Fruit fly (Drosophila melanogaster) whole organism, embryonic: Measurements from ENCODE around the gene Pde9.

Experiments
- CG12744 ChIP-seq: fragments of 200-800 bp; sonication (Bioruptor generic); optimal IDR thresholded peaks from 2 replicates; lab custom pipeline; 2016; ENCODE audit warnings: missing biosample characterization, missing genetic modification characterization
- CG12769 ChIP-seq: fragments of 200-800 bp; sonication (Bioruptor generic); optimal IDR thresholded peaks from 2 replicates; lab custom pipeline; 2019; ENCODE audit warnings: missing biosample characterization, mild to moderate bottlenecking, missing genetic modification characterization, moderate library complexity
- CG13287 ChIP-seq: fragments of 200-800 bp; sonication (Bioruptor generic); IDR thresholded peaks from 2 replicates; pipeline ENCODE4 v1.3.6; 2022; ENCODE audit warnings: missing biosample characterization, missing genetic modification characterization; ENCODE audit not compliant: partially characterized antibody
- CG13624 ChIP-seq: fragments of 200-800 bp; sonication (Bioruptor generic); optimal IDR thresholded peaks from 2 replicates; lab custom pipeline; 2016; ENCODE audit warnings: missing biosample characterization, missing genetic modification characterization
- CG14710 ChIP-seq: fragments of 200-800 bp; sonication (Bioruptor generic); optimal IDR thresholded peaks from 3 replicates; lab custom pipeline; 2019; ENCODE audit warnings: missing biosample characterization, mild to moderate bottlenecking, missing genetic modification characterization, moderate library complexity
- CG15073 ChIP-seq: fragments of 200-800 bp; sonication (Bioruptor generic); optimal IDR thresholded peaks from 2 replicates; lab custom pipeline; 2016; ENCODE audit warnings: missing biosample characterization, missing genetic modification characterization
- CG17186 ChIP-seq: fragments of 200-800 bp; sonication (Bioruptor generic); optimal IDR thresholded peaks from 3 replicates; lab custom pipeline; 2017; ENCODE audit warnings: missing biosample characterization, missing genetic modification reagents, missing genetic modification characterization
- CG17612 ChIP-seq: fragments of 200-800 bp; sonication (Bioruptor generic); IDR thresholded peaks from 2 replicates; pipeline ENCODE4 v1.3.6; 2022; ENCODE audit warnings: missing biosample characterization, missing genetic modification characterization
- CG2202 ChIP-seq: fragments of 200-800 bp; sonication (Bioruptor generic); optimal IDR thresholded peaks from 2 replicates; lab custom pipeline; 2018; ENCODE audit warnings: missing biosample characterization, mild to moderate bottlenecking, missing genetic modification characterization
- CG30020 ChIP-seq: fragments of 200-800 bp; optimal IDR thresholded peaks from 2 replicates; lab custom pipeline; 2019; ENCODE audit warnings: missing biosample characterization, mild to moderate bottlenecking, missing genetic modification characterization, moderate library complexity
- CG4360 ChIP-seq: fragments of 200-800 bp; sonication (Bioruptor generic); IDR thresholded peaks from 2 replicates; pipeline ENCODE4 v1.3.6; 2022; ENCODE audit warnings: missing biosample characterization, missing genetic modification characterization
- CG4617 ChIP-seq: fragments of 200-800 bp; sonication (Bioruptor generic); optimal IDR thresholded peaks from 3 replicates; lab custom pipeline; 2016; ENCODE audit warnings: missing biosample characterization, missing genetic modification characterization, borderline replicate concordance
- CG4820 ChIP-seq: fragments of 200-800 bp; sonication (Bioruptor generic); optimal IDR thresholded peaks from 3 replicates; lab custom pipeline; 2016; ENCODE audit warnings: missing biosample characterization, missing genetic modification characterization
- CG4854 ChIP-seq: fragments of 200-800 bp; sonication (Bioruptor generic); optimal IDR thresholded peaks from 2 replicates; lab custom pipeline; 2016; ENCODE audit warnings: missing biosample characterization, missing genetic modification characterization, inconsistent platforms
- CG6175 ChIP-seq: fragments of 200-800 bp; sonication (Bioruptor generic); IDR thresholded peaks from 3 replicates; pipeline ENCODE4 v1.3.6; 2022; ENCODE audit warnings: missing biosample characterization, missing genetic modification characterization
- CG9437 ChIP-seq: fragments of 200-800 bp; sonication (Bioruptor generic); optimal IDR thresholded peaks from 2 replicates; lab custom pipeline; 2018; ENCODE audit warnings: missing biosample characterization, mild to moderate bottlenecking, missing genetic modification characterization
- CoRest ChIP-seq: fragments of 200-800 bp; sonication (Bioruptor generic); optimal IDR thresholded peaks from 3 replicates; lab custom pipeline; 2018; ENCODE audit warnings: missing biosample characterization, mild to moderate bottlenecking, missing genetic modification characterization, moderate library complexity
- Dip3 ChIP-seq: fragments of 200-800 bp; sonication (Bioruptor generic); optimal IDR thresholded peaks from 3 replicates; lab custom pipeline; 2016; ENCODE audit warnings: missing biosample characterization, missing genetic modification characterization
- Doc3 ChIP-seq: fragments of 200-800 bp; sonication (Bioruptor generic); IDR thresholded peaks from 3 replicates; pipeline ENCODE4 v1.3.6; 2022; ENCODE audit warnings: missing biosample characterization, missing genetic modification characterization; ENCODE audit not compliant: partially characterized antibody
- HLHmδ ChIP-seq: fragments of 200-800 bp; sonication (Bioruptor generic); optimal IDR thresholded peaks from 2 replicates; lab custom pipeline; 2018; ENCODE audit warnings: missing biosample characterization, mild to moderate bottlenecking, missing genetic modification characterization, moderate library complexity
- Hand ChIP-seq: fragments of 200-800 bp; sonication (Bioruptor generic); optimal IDR thresholded peaks from 2 replicates; lab custom pipeline; 2017; ENCODE audit warnings: mild to moderate bottlenecking, missing biosample characterization, missing genetic modification reagents, missing genetic modification characterization
- Hey ChIP-seq: fragments of 200-800 bp; sonication (Bioruptor generic); optimal IDR thresholded peaks from 3 replicates; lab custom pipeline; 2018; ENCODE audit warnings: missing biosample characterization, mild to moderate bottlenecking, missing genetic modification characterization
- Hsf ChIP-seq: fragments of 200-800 bp; sonication (Bioruptor generic); optimal IDR thresholded peaks from 3 replicates; lab custom pipeline; 2016; ENCODE audit warnings: missing biosample characterization, missing genetic modification characterization
- Mad ChIP-seq: fragments of 200-800 bp; sonication (Bioruptor generic); optimal IDR thresholded peaks from 2 replicates; lab custom pipeline; 2016; ENCODE audit warnings: missing biosample characterization, missing genetic modification characterization
- Meics ChIP-seq: fragments of 200-800 bp; sonication (Bioruptor generic); optimal IDR thresholded peaks from 2 replicates; lab custom pipeline; 2017; ENCODE audit warnings: missing biosample characterization, mild to moderate bottlenecking, missing genetic modification characterization
- Myb ChIP-seq: fragments of 200-800 bp; sonication (Bioruptor generic); optimal IDR thresholded peaks from 2 replicates; lab custom pipeline; 2016; ENCODE audit warnings: missing biosample characterization, missing genetic modification characterization
- NK7.1 ChIP-seq: fragments of 200-800 bp; sonication (Bioruptor generic); optimal IDR thresholded peaks from 3 replicates; lab custom pipeline; 2016; ENCODE audit warnings: missing biosample characterization, missing genetic modification characterization
- Opbp ChIP-seq: fragments of 200-800 bp; sonication (Bioruptor generic); IDR thresholded peaks from 3 replicates; pipeline ENCODE4 v1.3.6; 2022; ENCODE audit warnings: missing biosample characterization, missing genetic modification characterization; ENCODE audit not compliant: partially characterized antibody
- Usf ChIP-seq: fragments of 200-800 bp; sonication (Bioruptor generic); optimal IDR thresholded peaks from 2 replicates; lab custom pipeline; 2017; ENCODE audit warnings: missing genotype, missing biosample characterization, missing genetic modification characterization
- Vsx1 ChIP-seq: fragments of 200-800 bp; sonication (Bioruptor generic); optimal IDR thresholded peaks from 2 replicates; lab custom pipeline; 2017; ENCODE audit warnings: missing biosample characterization, mild to moderate bottlenecking, missing genetic modification characterization, missing genetic modification reagents
- ato ChIP-seq: fragments of 200-800 bp; sonication (Bioruptor generic); IDR thresholded peaks from 2 replicates; pipeline ENCODE4 v1.3.6; 2022; ENCODE audit warnings: missing biosample characterization, missing genetic modification characterization; ENCODE audit not compliant: partially characterized antibody
- az2 ChIP-seq: fragments of 200-800 bp; sonication (Bioruptor generic); optimal IDR thresholded peaks from 3 replicates; lab custom pipeline; 2016; ENCODE audit warnings: missing biosample characterization, missing genetic modification characterization
- bigmax ChIP-seq: fragments of 200-800 bp; sonication (Bioruptor generic); optimal IDR thresholded peaks from 2 replicates; lab custom pipeline; 2018; ENCODE audit warnings: missing biosample characterization, mild to moderate bottlenecking, missing genetic modification characterization
- chn ChIP-seq: fragments of 200-800 bp; sonication (Bioruptor generic); optimal IDR thresholded peaks from 2 replicates; lab custom pipeline; 2016; ENCODE audit warnings: missing biosample characterization, missing genetic modification characterization
- gem ChIP-seq: fragments of 200-800 bp; sonication (Bioruptor generic); optimal IDR thresholded peaks from 2 replicates; lab custom pipeline; 2019; ENCODE audit warnings: missing biosample characterization, mild to moderate bottlenecking, missing genetic modification characterization, moderate library complexity
- gfzf ChIP-seq: fragments of 200-800 bp; sonication (Bioruptor generic); optimal IDR thresholded peaks from 2 replicates; lab custom pipeline; 2016; ENCODE audit warnings: missing biosample characterization, mild to moderate bottlenecking, missing genetic modification characterization, moderate library complexity
- hb ChIP-seq: fragments of 200-800 bp; sonication (Bioruptor generic); IDR thresholded peaks from 3 replicates; pipeline ENCODE4 v1.3.6; 2022; ENCODE audit warnings: missing biosample characterization, missing genetic modification characterization; ENCODE audit not compliant: partially characterized antibody
- inv ChIP-seq: fragments of 200-800 bp; sonication (Bioruptor generic); IDR thresholded peaks from 2 replicates; pipeline ENCODE4 v1.3.6; 2022; ENCODE audit warnings: missing biosample characterization, missing genetic modification characterization; ENCODE audit not compliant: partially characterized antibody
- nerfin-1 ChIP-seq: fragments of 200-800 bp; sonication (Bioruptor generic); optimal IDR thresholded peaks from 3 replicates; lab custom pipeline; 2019; ENCODE audit warnings: missing biosample characterization, mild to moderate bottlenecking, missing genetic modification characterization, moderate library complexity
- pita ChIP-seq: fragments of 200-800 bp; sonication (Bioruptor generic); optimal IDR thresholded peaks from 2 replicates; lab custom pipeline; 2017; ENCODE audit warnings: missing biosample characterization, mild to moderate bottlenecking, missing genetic modification characterization
- row ChIP-seq: fragments of 200-800 bp; sonication (Bioruptor generic); IDR thresholded peaks from 3 replicates; pipeline ENCODE4 v1.3.6; 2022; ENCODE audit warnings: missing biosample characterization, missing genetic modification characterization
- sim ChIP-seq: fragments of 200-800 bp; sonication (Bioruptor generic); IDR thresholded peaks from 2 replicates; pipeline ENCODE4 v1.3.6; 2022; ENCODE audit warnings: missing biosample characterization, missing genetic modification characterization
- slbo ChIP-seq: fragments of 200-800 bp; sonication (Bioruptor generic); IDR thresholded peaks from 2 replicates; pipeline ENCODE4 v1.3.6; 2022; ENCODE audit warnings: missing biosample characterization, missing genetic modification characterization
- so ChIP-seq: fragments of 200-800 bp; sonication (Bioruptor generic); IDR thresholded peaks from 3 replicates; pipeline ENCODE4 v1.3.6; 2022; ENCODE audit warnings: missing biosample characterization, missing genetic modification characterization
- sug ChIP-seq: fragments of 200-800 bp; optimal IDR thresholded peaks from 2 replicates; lab custom pipeline; 2019; ENCODE audit warnings: missing biosample characterization, mild to moderate bottlenecking, missing genetic modification characterization, moderate library complexity
- ttk ChIP-seq: fragments of 200-800 bp; sonication (Bioruptor generic); IDR thresholded peaks from 2 replicates; pipeline ENCODE4 v2.1.2; 2022; ENCODE audit warnings: missing biosample characterization, missing genetic modification characterization
- vvl ChIP-seq: fragments of 200-800 bp; sonication (Bioruptor generic); IDR thresholded peaks from 2 replicates; pipeline ENCODE4 v1.3.6; 2022; ENCODE audit warnings: missing biosample characterization, missing genetic modification characterization
- z ChIP-seq: fragments of 200-800 bp; sonication (Bioruptor generic); IDR thresholded peaks from 3 replicates; pipeline ENCODE4 v1.3.6; 2022; ENCODE audit warnings: missing biosample characterization, missing genetic modification characterization
- zfh2 ChIP-seq: fragments of 200-800 bp; sonication (Bioruptor generic); optimal IDR thresholded peaks from 2 replicates; lab custom pipeline; 2016; ENCODE audit warnings: missing biosample characterization, missing genetic modification characterization

Pde9 gene

dm6 chrX:12747746-12748710, 149.1 kb downstream of the Pde9 start (continued):
- TF ChIP-seq zfh2 (GFP tag; lab: Kevin White, UChicago) (no peak), CG13624 (GFP tag; lab: Kevin White, UChicago) (no peak), CG12769 (no peak), z (GFP tag; lab: Robert Waterston, UW) (no peak), hb (no peak), slbo (GFP tag; lab: Robert Waterston, UW) (no peak), pita (GFP tag; lab: Kevin White, UChicago) (no peak), Hsf (GFP tag; lab: Kevin White, UChicago) (peak; percentile 19), CoRest (tag; lab: Kevin White, UChicago) (peak; percentile 77), CG14710 (tag; lab: Kevin White, UChicago) (peak; percentile 79), Meics (GFP tag; lab: Kevin White, UChicago) (peak; percentile 55), Usf (GFP tag; lab: Kevin White, UChicago) (peak; percentile 40), CG30020 (no peak), CG15073 (GFP tag; lab: Kevin White, UChicago) (no peak), HLHmδ (no peak), sim (no peak), Opbp (GFP tag; lab: Robert Waterston, UW) (no peak), row (GFP tag; lab: Robert Waterston, UW) (peak; percentile 64), Myb (GFP tag; lab: Kevin White, UChicago) (no peak), Vsx1 (GFP tag; lab: Kevin White, UChicago) (no peak), Hand (peak; percentile 5), ttk (GFP tag; lab: Robert Waterston, UW) (no peak), CG17186 (no peak), CG17612 (GFP tag; lab: Robert Waterston, UW) (no peak), CG4820 (GFP tag; lab: Kevin White, UChicago) (no peak), Doc3 (GFP tag; lab: Robert Waterston, UW) (no peak), ato (GFP tag; lab: Robert Waterston, UW) (no peak), az2 (GFP tag; lab: Kevin White, UChicago) (peak; percentile 50), bigmax (GFP tag; lab: Kevin White, UChicago) (no peak), gem (peak; percentile 87), CG2202 (tag; lab: Kevin White, UChicago) (peak; percentile 24), CG4617 (GFP tag; lab: Kevin White, UChicago) (no peak), CG4854 (GFP tag; lab: Kevin White, UChicago) (no peak), vvl (GFP tag; lab: Robert Waterston, UW) (no peak; the same call in 1 of the 2 replicates), Mad (GFP tag; lab: Kevin White, UChicago) (no peak), NK7.1 (GFP tag; lab: Kevin White, UChicago) (no peak), gfzf (GFP tag; lab: Kevin White, UChicago) (no peak), Hey (tag; lab: Kevin White, UChicago) (no peak), CG13287 (no peak), inv (GFP tag; lab: Robert Waterston, UW) (no peak), so (GFP tag; lab: Robert Waterston, UW) (no peak), CG6175 (GFP tag; lab: Robert Waterston, UW) (no peak), CG12744 (no peak), sug (tag; lab: Kevin White, UChicago) (peak; percentile 4), CG4360 (GFP tag; lab: Robert Waterston, UW) (no peak), Dip3 (GFP tag; lab: Kevin White, UChicago) (no peak), chn (no peak), CG9437 (GFP tag; lab: Kevin White, UChicago) (peak; percentile 61), nerfin-1 (tag; lab: Kevin White, UChicago) (peak; percentile 40)
